Fruit fly (Drosophila melanogaster): ENCODE data around the gene eIF4H1.

The eIF4H1 gene

dm6 chrX:16448252-16449191 lies at the start of gene eIF4H1, which contains the start of gene CG34015:
Gene eIF4H1 (plus strand): TSS chrX:16448665.
Gene CG34015 (minus strand): TSS chrX:16448302.
- TF ChIP-seq CG15710 (tag; optimal IDR thresholded peaks at IDR 0.05): peak; percentile 62
- TF ChIP-seq Snoo (tag; optimal IDR thresholded peaks at IDR 0.05): peak; percentile 63
- no peak for TF ChIP-seq fd96Ca (GFP tag; IDR thresholded peaks at IDR 0.05)
- TF ChIP-seq CG34367 (tag; optimal IDR thresholded peaks at IDR 0.05): peak; percentile 25
- TF ChIP-seq Pif1B (GFP tag; optimal IDR thresholded peaks at IDR 0.05): peak; percentile 62
- TF ChIP-seq Ets98B (GFP tag; IDR thresholded peaks at IDR 0.05): peak; percentile 80
- TF ChIP-seq CG8301 (tag; optimal IDR thresholded peaks at IDR 0.05): peak; percentile 58
- peak; percentile 3; the same call in 1 of the 2 replicates for TF ChIP-seq rn (GFP tag; IDR thresholded peaks at IDR 0.05)
- TF ChIP-seq CG32121 (GFP tag; IDR thresholded peaks at IDR 0.05): peak; percentile 85
- peak; percentile 17 for TF ChIP-seq CG17806 (tag; optimal IDR thresholded peaks at IDR 0.05)
- TF ChIP-seq EcR (GFP tag; optimal IDR thresholded peaks at IDR 0.05): peak; percentile 92
- peak; percentile 63 for TF ChIP-seq CG8159 (tag; optimal IDR thresholded peaks at IDR 0.05)
- TF ChIP-seq CG10348 (GFP tag; IDR thresholded peaks at IDR 0.05): no peak
- TF ChIP-seq Pif1A (GFP tag; optimal IDR thresholded peaks at IDR 0.05): peak; percentile 60
- TF ChIP-seq gl (tag; optimal IDR thresholded peaks at IDR 0.05): peak; percentile 63
- peak; percentile 40 for TF ChIP-seq CG9948 (tag; optimal IDR thresholded peaks at IDR 0.05)
- TF ChIP-seq CG13204 (GFP tag; optimal IDR thresholded peaks at IDR 0.05): peak; percentile 76
- TF ChIP-seq D1 (tag; optimal IDR thresholded peaks at IDR 0.05): no peak
- no peak for TF ChIP-seq CG14655 (GFP tag; optimal IDR thresholded peaks at IDR 0.05)
- peak; percentile 70; the same call in 1 of the 2 replicates for TF ChIP-seq CG12605 (GFP tag; IDR thresholded peaks at IDR 0.05)
- TF ChIP-seq CG4496 (GFP tag; IDR thresholded peaks at IDR 0.05): peak; percentile 80

dm6 chrX:16403811-16404420 lies 44.5 kb upstream of the eIF4H1 start:
- TF ChIP-seq fd96Ca (GFP tag; IDR thresholded peaks at IDR 0.05): peak; percentile 44; the same call in 1 of the 3 replicates
- no peak for TF ChIP-seq Snoo (tag; optimal IDR thresholded peaks at IDR 0.05)
- peak; percentile 82 for TF ChIP-seq CG12605 (GFP tag; IDR thresholded peaks at IDR 0.05)
- TF ChIP-seq CG8301 (tag; optimal IDR thresholded peaks at IDR 0.05): no peak
- TF ChIP-seq CG9948 (tag; optimal IDR thresholded peaks at IDR 0.05): peak; percentile 47
- TF ChIP-seq Ets98B (GFP tag; IDR thresholded peaks at IDR 0.05): peak; percentile 88
- no peak for TF ChIP-seq Pif1A (GFP tag; optimal IDR thresholded peaks at IDR 0.05)
- TF ChIP-seq CG15710 (tag; optimal IDR thresholded peaks at IDR 0.05): no peak
- no peak for TF ChIP-seq EcR (GFP tag; optimal IDR thresholded peaks at IDR 0.05)
- TF ChIP-seq CG17806 (tag; optimal IDR thresholded peaks at IDR 0.05): peak; percentile 51
- no peak for TF ChIP-seq D1 (tag; optimal IDR thresholded peaks at IDR 0.05)
- peak; percentile 65 for TF ChIP-seq CG8159 (tag; optimal IDR thresholded peaks at IDR 0.05)
- TF ChIP-seq CG13204 (GFP tag; optimal IDR thresholded peaks at IDR 0.05): no peak
- TF ChIP-seq CG10348 (GFP tag; IDR thresholded peaks at IDR 0.05): peak; percentile 42; the same call in 1 of the 2 replicates
- TF ChIP-seq CG14655 (GFP tag; optimal IDR thresholded peaks at IDR 0.05): no peak
- TF ChIP-seq rn (GFP tag; IDR thresholded peaks at IDR 0.05): 0 out of 2 replicates have a peak, but pooled peaks have one; percentile 13
- TF ChIP-seq gl (tag; optimal IDR thresholded peaks at IDR 0.05): no peak
- TF ChIP-seq Pif1B (GFP tag; optimal IDR thresholded peaks at IDR 0.05): no peak
- TF ChIP-seq CG4496 (GFP tag; IDR thresholded peaks at IDR 0.05): peak; percentile 88
- TF ChIP-seq CG32121 (GFP tag; IDR thresholded peaks at IDR 0.05): peak; percentile 85
- peak; percentile 41 for TF ChIP-seq CG34367 (tag; optimal IDR thresholded peaks at IDR 0.05)

- TF ChIP-seq CG8159 (tag; optimal IDR thresholded peaks at IDR 0.05) (no peak), Pif1A (GFP tag; optimal IDR thresholded peaks at IDR 0.05) (no peak), Pif1B (GFP tag; optimal IDR thresholded peaks at IDR 0.05) (no peak), CG8301 (tag; optimal IDR thresholded peaks at IDR 0.05) (no peak), gl (tag; optimal IDR thresholded peaks at IDR 0.05) (no peak), CG12605 (GFP tag; IDR thresholded peaks at IDR 0.05) (no peak), rn (GFP tag; IDR thresholded peaks at IDR 0.05) (no peak), CG17806 (tag; optimal IDR thresholded peaks at IDR 0.05) (no peak), CG4496 (GFP tag; IDR thresholded peaks at IDR 0.05) (no peak), CG10348 (GFP tag; IDR thresholded peaks at IDR 0.05) (no peak), CG13204 (GFP tag; optimal IDR thresholded peaks at IDR 0.05) (no peak)
These were observed 43.7 kb upstream of the eIF4H1 start, which contains the start of gene CG9981 for dm6 chrX:16404803-16405202. Gene CG9981 (minus strand): TSS chrX:16405122.

dm6 chrX:16405209-16405608 lies 43.3 kb upstream of the eIF4H1 start, which contains the start of gene CG4301:
Gene CG4301 (plus strand): TSS chrX:16405509.
- no peak for TF ChIP-seq CG12605 (GFP tag; IDR thresholded peaks at IDR 0.05)
- TF ChIP-seq Pif1A (GFP tag; optimal IDR thresholded peaks at IDR 0.05): no peak
- TF ChIP-seq EcR (GFP tag; optimal IDR thresholded peaks at IDR 0.05): no peak

dm6 chrX:16406083-16406482 lies 42.4 kb upstream of the eIF4H1 start:
- no peak for TF ChIP-seq CG12605 (GFP tag; IDR thresholded peaks at IDR 0.05)
- no peak for TF ChIP-seq CG15710 (tag; optimal IDR thresholded peaks at IDR 0.05)
- TF ChIP-seq Snoo (tag; optimal IDR thresholded peaks at IDR 0.05): no peak
- TF ChIP-seq EcR (GFP tag; optimal IDR thresholded peaks at IDR 0.05): no peak
- no peak for TF ChIP-seq Pif1B (GFP tag; optimal IDR thresholded peaks at IDR 0.05)
- TF ChIP-seq CG9948 (tag; optimal IDR thresholded peaks at IDR 0.05): no peak
- no peak for TF ChIP-seq Pif1A (GFP tag; optimal IDR thresholded peaks at IDR 0.05)
- no peak for TF ChIP-seq Ets98B (GFP tag; IDR thresholded peaks at IDR 0.05)
- TF ChIP-seq CG8159 (tag; optimal IDR thresholded peaks at IDR 0.05): no peak
- no peak for TF ChIP-seq D1 (tag; optimal IDR thresholded peaks at IDR 0.05)
- no peak for TF ChIP-seq rn (GFP tag; IDR thresholded peaks at IDR 0.05)
- TF ChIP-seq CG10348 (GFP tag; IDR thresholded peaks at IDR 0.05): no peak
- TF ChIP-seq CG32121 (GFP tag; IDR thresholded peaks at IDR 0.05): no peak
- no peak for TF ChIP-seq CG14655 (GFP tag; optimal IDR thresholded peaks at IDR 0.05)
- TF ChIP-seq CG8301 (tag; optimal IDR thresholded peaks at IDR 0.05): no peak
- no peak for TF ChIP-seq CG34367 (tag; optimal IDR thresholded peaks at IDR 0.05)
- TF ChIP-seq fd96Ca (GFP tag; IDR thresholded peaks at IDR 0.05): no peak
- TF ChIP-seq CG4496 (GFP tag; IDR thresholded peaks at IDR 0.05): no peak
- TF ChIP-seq gl (tag; optimal IDR thresholded peaks at IDR 0.05): no peak
- no peak for TF ChIP-seq CG13204 (GFP tag; optimal IDR thresholded peaks at IDR 0.05)
